Worm (Caenorhabditis elegans) whole organism, early embryonic: ENCODE results near the gene polk-1.

Experiments
- B0310.2 ChIP-seq: sonication (generic microtip); optimal IDR thresholded peaks from 2 replicates; lab custom pipeline; 2016; ENCODE audit warnings: mild to moderate bottlenecking, missing genetic modification characterization, missing compliant biosample characterization
- aly-1 ChIP-seq: sonication (generic microtip); optimal IDR thresholded peaks from 2 replicates; lab custom pipeline; 2016; ENCODE audit warnings: missing genetic modification characterization, missing compliant biosample characterization
- ama-1 ChIP-seq: fragments of 150-350 bp; optimal IDR thresholded peaks from 2 replicates; lab custom pipeline; 2014
- ets-7 ChIP-seq: sonication (generic microtip); optimal IDR thresholded peaks from 2 replicates; lab custom pipeline; 2016; ENCODE audit warnings: missing genotype, missing genetic modification characterization, missing compliant biosample characterization
- flt-1 ChIP-seq: fragments of 200-800 bp; sonication (Bioruptor generic); IDR thresholded peaks from 2 replicates; pipeline ENCODE4 v1.3.6; 2022; ENCODE audit warnings: missing genetic modification characterization, missing compliant biosample characterization
- hmbx-1 ChIP-seq: sonication (generic microtip); optimal IDR thresholded peaks from 2 replicates; lab custom pipeline; 2016; ENCODE audit warnings: mild to moderate bottlenecking, missing genetic modification characterization, missing compliant biosample characterization
- scrt-1 ChIP-seq: fragments of 200-800 bp; sonication (Bioruptor generic); IDR thresholded peaks from 2 replicates; pipeline ENCODE4 v1.3.6; 2022; ENCODE audit warnings: missing genetic modification characterization, missing compliant biosample characterization
- sea-1 ChIP-seq: fragments of 200-800 bp; sonication (Bioruptor generic); conservative IDR thresholded peaks from 2 replicates; pipeline ENCODE4 v1.3.6; 2022; ENCODE audit warnings: missing genetic modification characterization, missing compliant biosample characterization
- tbx-11 ChIP-seq: fragments of 200-800 bp; sonication (Bioruptor generic); IDR thresholded peaks from 2 replicates; pipeline ENCODE4 v1.3.6; 2022; ENCODE audit warnings: missing genetic modification characterization, missing compliant biosample characterization
- tra-4 ChIP-seq: sonication (generic microtip); optimal IDR thresholded peaks from 2 replicates; lab custom pipeline; 2017; ENCODE audit warnings: missing genetic modification characterization, missing compliant biosample characterization

ce11 chrIII:8630833-8631232 lies 2.4 kb upstream of the polk-1 start, which contains the start of gene dnj-10:
- TF ChIP-seq ets-7 = no peak
- TF ChIP-seq ama-1 (lab: Kevin White, UChicago) = no peak
- no peak for TF ChIP-seq aly-1 (tag; lab: Kevin White, UChicago)
- no peak for TF ChIP-seq scrt-1 (GFP tag; lab: Robert Waterston, UW)
- no peak for TF ChIP-seq sea-1 (GFP tag; lab: Robert Waterston, UW)
- no peak for TF ChIP-seq tra-4 (tag; lab: Kevin White, UChicago)
- TF ChIP-seq B0310.2 = no peak
- TF ChIP-seq tbx-11 (GFP tag; lab: Robert Waterston, UW) = no peak
- no peak for TF ChIP-seq flt-1
- TF ChIP-seq hmbx-1 (tag; lab: Kevin White, UChicago) = no peak
